Worm (Caenorhabditis elegans) whole organism, mixed stage, embryonic: ENCODE measurements around the gene T05C1.5.
A peak's percentile ranks its signal among the peaks of the same experiment; 100 is the strongest.

Experiments
- M03D4.4 ChIP-seq: sonication (generic microtip); optimal IDR thresholded peaks from 2 replicates; lab custom pipeline; 2017; ENCODE audit warnings: mild to moderate bottlenecking, missing genetic modification characterization, missing compliant biosample characterization
- bed-3 ChIP-seq: fragments of 200-800 bp; sonication (Bioruptor generic); optimal IDR thresholded peaks from 3 replicates; lab custom pipeline; 2018; ENCODE audit warnings: mild to moderate bottlenecking, missing genetic modification characterization, moderate library complexity, missing compliant biosample characterization
- blmp-1 ChIP-seq: fragments of 150-350 bp; optimal IDR thresholded peaks from 2 replicates; lab custom pipeline; 2014; ENCODE audit warnings: missing biosample characterization, missing genetic modification characterization
- ceh-83 ChIP-seq: fragments of 200-800 bp; sonication (Bioruptor generic); optimal IDR thresholded peaks from 2 replicates; lab custom pipeline; 2018; ENCODE audit warnings: mild to moderate bottlenecking, missing genetic modification characterization, missing compliant biosample characterization
- ces-1 ChIP-seq: fragments of 150-350 bp; optimal IDR thresholded peaks from 2 replicates; lab custom pipeline; 2014; ENCODE audit warnings: missing biosample characterization, missing genetic modification reagents, missing genetic modification characterization
- cnd-1 ChIP-seq: fragments of 200-800 bp; sonication (Bioruptor generic); optimal IDR thresholded peaks from 2 replicates; lab custom pipeline; 2018; ENCODE audit warnings: mild to moderate bottlenecking, missing genetic modification characterization, missing compliant biosample characterization
- drap-1 ChIP-seq: fragments of 200-800 bp; sonication (Bioruptor generic); optimal IDR thresholded peaks from 3 replicates; lab custom pipeline; 2018; ENCODE audit warnings: mild to moderate bottlenecking, missing genetic modification characterization, missing compliant biosample characterization
- elt-3 ChIP-seq: fragments of 150-350 bp; optimal IDR thresholded peaks from 2 replicates; lab custom pipeline; 2014; ENCODE audit warnings: missing biosample characterization, missing genetic modification characterization
- ham-2 ChIP-seq: fragments of 200-800 bp; sonication (Bioruptor generic); optimal IDR thresholded peaks from 2 replicates; lab custom pipeline; 2018; ENCODE audit warnings: mild to moderate bottlenecking, missing genetic modification characterization, missing compliant biosample characterization
- hlh-1 ChIP-seq: fragments of 150-350 bp; optimal IDR thresholded peaks from 2 replicates; lab custom pipeline; 2014; ENCODE audit warnings: missing biosample characterization, missing genetic modification reagents, missing genetic modification characterization
- lin-13 ChIP-seq: fragments of 150-350 bp; optimal IDR thresholded peaks from 2 replicates; lab custom pipeline; 2014; ENCODE audit warnings: missing biosample characterization, missing genetic modification characterization
- lin-32 ChIP-seq: fragments of 200-800 bp; sonication (Bioruptor generic); optimal IDR thresholded peaks from 2 replicates; lab custom pipeline; 2018; ENCODE audit warnings: mild to moderate bottlenecking, missing genetic modification characterization, missing compliant biosample characterization
- lsy-2 ChIP-seq: fragments of 150-350 bp; optimal IDR thresholded peaks from 2 replicates; lab custom pipeline; 2014; ENCODE audit warnings: missing biosample characterization, missing genetic modification characterization
- mep-1 ChIP-seq: fragments of 150-350 bp; optimal IDR thresholded peaks from 2 replicates; lab custom pipeline; 2017; ENCODE audit warnings: missing biosample characterization, missing genetic modification reagents, missing genetic modification characterization, inconsistent platforms
- mls-2 ChIP-seq: sonication (generic microtip); optimal IDR thresholded peaks from 2 replicates; lab custom pipeline; 2016; ENCODE audit warnings: mild to moderate bottlenecking, missing genetic modification characterization, moderate library complexity, missing compliant biosample characterization
- nhr-12 ChIP-seq: fragments of 150-350 bp; optimal IDR thresholded peaks from 2 replicates; lab custom pipeline; 2014; ENCODE audit warnings: missing biosample characterization, missing genetic modification characterization
- nhr-2 ChIP-seq: fragments of 150-350 bp; optimal IDR thresholded peaks from 2 replicates; lab custom pipeline; 2014; ENCODE audit warnings: missing biosample characterization, missing genetic modification characterization
- nhr-28 ChIP-seq: fragments of 150-350 bp; optimal IDR thresholded peaks from 2 replicates; lab custom pipeline; 2014; ENCODE audit warnings: missing biosample characterization, missing genetic modification characterization
- nhr-76 ChIP-seq: sonication (generic microtip); optimal IDR thresholded peaks from 2 replicates; lab custom pipeline; 2017; ENCODE audit warnings: missing biosample characterization, missing genetic modification characterization
- pha-4 ChIP-seq: fragments of 150-350 bp; optimal IDR thresholded peaks from 2 replicates; lab custom pipeline; 2018; ENCODE audit warnings: missing biosample characterization, missing genetic modification reagents, missing genetic modification characterization
- sem-2 ChIP-seq: fragments of 200-800 bp; sonication (Bioruptor generic); optimal IDR thresholded peaks from 2 replicates; lab custom pipeline; 2018; ENCODE audit warnings: mild to moderate bottlenecking, missing genetic modification characterization, missing compliant biosample characterization
- snpc-4 ChIP-seq: fragments of 150-350 bp; optimal IDR thresholded peaks from 2 replicates; lab custom pipeline; 2014; ENCODE audit warnings: missing biosample characterization, missing genetic modification characterization
- sptf-1 ChIP-seq: sonication (generic microtip); optimal IDR thresholded peaks from 2 replicates; lab custom pipeline; 2017; ENCODE audit warnings: mild to moderate bottlenecking, missing genetic modification characterization, moderate library complexity, missing compliant biosample characterization
- tbx-8 ChIP-seq: fragments of 200-800 bp; sonication (Bioruptor generic); optimal IDR thresholded peaks from 2 replicates; lab custom pipeline; 2018; ENCODE audit warnings: mild to moderate bottlenecking, missing genetic modification characterization, moderate library complexity, missing compliant biosample characterization
- unc-120 ChIP-seq: sonication (generic microtip); optimal IDR thresholded peaks from 2 replicates; lab custom pipeline; 2017; ENCODE audit warnings: missing genetic modification characterization, missing compliant biosample characterization; ENCODE audit not compliant: poor library complexity, severe bottlenecking
- unc-62 ChIP-seq: fragments of 150-350 bp; optimal IDR thresholded peaks from 2 replicates; lab custom pipeline; 2014; ENCODE audit warnings: missing biosample characterization, missing genetic modification reagents, missing genetic modification characterization

T05C1.5 gene

DNA sequence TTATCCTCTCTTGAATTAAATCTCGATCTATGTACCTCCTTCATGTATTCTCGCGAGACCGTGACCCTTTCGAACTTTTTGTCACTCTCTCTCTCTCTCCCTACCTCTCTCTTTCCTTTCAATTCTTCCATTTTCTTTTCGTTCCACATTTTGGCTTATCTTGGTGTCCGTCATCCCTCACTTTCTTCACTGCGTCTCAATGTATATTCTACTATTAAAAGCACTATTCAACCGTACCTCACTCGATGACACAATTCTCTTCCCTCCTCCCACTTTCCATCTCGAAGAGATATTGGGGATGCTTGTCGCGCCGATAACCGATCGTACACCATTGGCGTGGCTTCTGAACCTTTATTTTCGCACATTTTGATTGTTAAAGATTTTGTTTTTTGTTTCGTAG lies 20.1 kb upstream of the T05C1.5 start:
- TF ChIP-seq hlh-1 (no peak), blmp-1 (tag; lab: Kevin White, UChicago) (peak; percentile 66)

DNA sequence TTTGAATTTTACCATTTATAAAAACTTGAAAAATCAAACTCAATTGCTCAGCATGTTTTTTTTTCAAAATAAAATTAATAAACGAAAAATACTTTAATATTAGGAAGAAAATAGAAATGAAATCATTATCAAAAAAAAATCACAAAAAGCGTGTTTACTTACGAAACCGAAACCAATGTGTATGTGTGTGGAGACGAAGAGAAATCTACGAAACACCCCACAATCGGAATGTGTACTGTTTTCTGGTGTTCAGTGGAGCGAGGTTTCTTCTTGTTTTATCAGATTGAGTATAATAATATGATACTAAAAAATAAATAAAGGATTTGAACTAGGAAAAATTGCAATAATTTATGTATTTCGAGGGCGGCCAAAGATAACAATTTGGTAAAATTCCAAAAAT lies 17.0 kb upstream of the T05C1.5 start:
- TF ChIP-seq cnd-1 (tag; lab: Kevin White, UChicago) (no peak), nhr-12 (tag; lab: Kevin White, UChicago) (no peak), nhr-28 (tag; lab: Kevin White, UChicago) (no peak)

DNA sequence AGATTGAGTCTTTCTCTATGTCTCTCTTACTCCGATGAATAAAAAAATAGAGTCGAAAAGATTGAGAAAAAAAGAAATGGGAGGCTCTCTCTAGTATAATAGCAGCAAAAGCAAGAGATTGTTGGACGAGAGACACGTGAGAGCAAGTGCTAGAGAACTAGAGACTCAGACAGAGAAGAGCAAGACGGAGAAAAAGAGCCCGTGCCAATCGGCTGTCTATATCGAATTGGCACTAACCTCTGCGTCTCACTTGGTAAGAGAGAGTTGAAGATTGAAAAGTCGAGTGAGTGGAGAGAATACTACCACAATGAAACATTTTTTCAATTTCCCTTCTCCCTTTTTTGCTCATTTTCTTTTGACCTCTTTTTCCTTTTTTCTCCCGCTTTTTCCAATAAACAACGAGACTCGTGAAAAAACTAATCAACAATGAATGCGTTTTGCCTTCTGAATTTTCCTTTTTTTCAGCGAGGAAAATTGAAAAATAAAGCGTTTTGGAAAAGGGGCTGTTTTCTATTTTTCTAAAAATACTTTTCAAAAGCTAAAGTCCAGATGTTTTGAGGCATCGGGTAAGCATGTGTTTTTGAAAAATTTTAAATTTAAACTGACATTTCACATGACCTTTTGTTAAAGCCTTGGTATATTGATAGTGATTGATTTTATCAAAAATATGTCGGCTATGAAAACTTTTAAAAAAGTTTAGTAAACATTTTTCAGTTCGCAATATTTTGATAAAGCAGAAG lies 16.1 kb upstream of the T05C1.5 start:
- TF ChIP-seq lsy-2 (tag; lab: Kevin White, UChicago) (peak; percentile 17), ceh-83 (GFP tag; lab: Kevin White, UChicago) (no peak), bed-3 (no peak), hlh-1 (peak; percentile 86), unc-120 (tag; lab: Kevin White, UChicago) (peak; percentile 65), ces-1 (peak; percentile 85)

DNA sequence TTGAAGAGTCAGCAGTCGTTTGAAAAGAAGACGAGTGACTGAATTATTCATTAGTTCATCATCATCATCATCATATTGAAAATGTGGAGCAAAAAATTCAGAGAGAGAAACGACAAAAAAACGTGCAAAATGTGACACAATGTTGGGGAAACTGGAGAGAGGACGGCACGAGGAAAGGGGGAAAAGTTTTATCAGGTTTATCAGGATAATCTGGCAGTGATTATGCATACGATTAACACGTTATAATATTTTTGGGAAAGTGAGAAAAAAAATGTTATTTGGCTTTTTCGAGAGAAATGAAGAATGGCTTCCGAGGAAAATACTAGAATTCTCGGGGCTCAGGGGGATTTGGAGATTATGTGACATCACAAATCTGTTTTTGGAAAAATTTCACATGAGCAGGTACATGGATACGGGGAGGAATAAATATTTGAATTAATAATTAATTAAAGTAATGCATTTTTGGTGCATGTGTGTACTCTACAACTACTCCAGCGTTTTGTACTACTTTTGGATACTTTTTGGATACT lies 14.5 kb upstream of the T05C1.5 start, which contains the start of gene camt-1:
Gene camt-1 (minus strand): TSS at position 51 of the 530 bp plus-strand sequence.
- TF ChIP-seq pha-4 (tag; lab: Kevin White, UChicago) (no peak), drap-1 (GFP tag; lab: Kevin White, UChicago) (no peak), unc-120 (tag; lab: Kevin White, UChicago) (no peak), blmp-1 (tag; lab: Kevin White, UChicago) (no peak), elt-3 (no peak), nhr-28 (tag; lab: Kevin White, UChicago) (no peak)

DNA sequence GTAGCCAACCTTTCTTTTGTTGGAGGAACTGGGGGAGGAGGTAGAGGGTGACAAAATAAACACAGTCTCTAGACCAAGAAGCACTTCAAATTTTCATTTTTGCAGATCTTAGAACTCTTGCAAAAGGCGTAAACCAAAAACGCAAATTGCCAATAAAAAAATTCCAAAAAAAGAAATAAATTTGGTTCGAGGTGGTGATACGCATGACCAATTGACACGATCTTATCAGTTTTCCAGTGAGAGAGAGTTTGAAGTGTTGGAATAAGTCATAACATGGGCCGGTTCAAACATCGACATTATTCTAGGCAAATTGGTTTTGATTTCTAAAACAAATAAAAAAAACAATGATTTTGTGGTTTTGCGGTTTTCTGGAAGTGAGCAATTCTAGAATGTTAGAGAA lies 5.2 kb upstream of the T05C1.5 start:
- no peak for TF ChIP-seq unc-62 (GFP tag; lab: Kevin White, UChicago)
- TF ChIP-seq nhr-2 (tag; lab: Kevin White, UChicago), result no peak
- TF ChIP-seq ceh-83 (GFP tag; lab: Kevin White, UChicago), result no peak
- no peak for TF ChIP-seq sem-2 (GFP tag; lab: Kevin White, UChicago)
- no peak for TF ChIP-seq sptf-1 (tag; lab: Kevin White, UChicago)
- no peak for TF ChIP-seq unc-120 (tag; lab: Kevin White, UChicago)
- TF ChIP-seq pha-4 (tag; lab: Kevin White, UChicago), result no peak
- no peak for TF ChIP-seq ham-2
- TF ChIP-seq mls-2 (tag; lab: Kevin White, UChicago), result no peak
- no peak for TF ChIP-seq nhr-12 (tag; lab: Kevin White, UChicago)
- no peak for TF ChIP-seq lin-32
- no peak for TF ChIP-seq snpc-4
- no peak for TF ChIP-seq hlh-1
- no peak for TF ChIP-seq nhr-28 (tag; lab: Kevin White, UChicago)
- no peak for TF ChIP-seq tbx-8 (GFP tag; lab: Kevin White, UChicago)
- no peak for TF ChIP-seq lin-13 (tag; lab: Kevin White, UChicago)
- TF ChIP-seq M03D4.4 (tag; lab: Kevin White, UChicago), result no peak

DNA sequence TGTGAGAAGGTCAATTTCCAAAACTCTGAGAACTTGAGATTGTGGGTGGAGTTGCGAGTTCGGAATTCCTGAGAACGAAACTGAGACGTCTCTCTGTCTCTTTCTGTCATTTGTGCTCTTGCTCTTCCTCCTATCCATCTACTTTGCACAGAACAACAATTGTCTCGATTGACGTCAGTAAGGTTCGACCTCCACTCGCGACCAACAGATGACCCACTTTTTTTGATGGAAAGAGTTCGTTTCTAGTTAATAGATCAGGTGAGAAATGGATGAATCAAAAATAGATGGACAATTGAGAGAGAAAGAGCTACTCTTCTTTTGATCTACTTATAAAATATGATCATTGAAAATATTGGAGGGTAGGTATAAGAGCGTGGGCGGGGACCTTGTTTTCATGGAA lies 3.9 kb upstream of the T05C1.5 start:
- TF ChIP-seq nhr-76 (tag; lab: Kevin White, UChicago) (no peak), hlh-1 (peak; percentile 87)
- TF ChIP-seq, all 35 proteins: peak for 1

DNA sequence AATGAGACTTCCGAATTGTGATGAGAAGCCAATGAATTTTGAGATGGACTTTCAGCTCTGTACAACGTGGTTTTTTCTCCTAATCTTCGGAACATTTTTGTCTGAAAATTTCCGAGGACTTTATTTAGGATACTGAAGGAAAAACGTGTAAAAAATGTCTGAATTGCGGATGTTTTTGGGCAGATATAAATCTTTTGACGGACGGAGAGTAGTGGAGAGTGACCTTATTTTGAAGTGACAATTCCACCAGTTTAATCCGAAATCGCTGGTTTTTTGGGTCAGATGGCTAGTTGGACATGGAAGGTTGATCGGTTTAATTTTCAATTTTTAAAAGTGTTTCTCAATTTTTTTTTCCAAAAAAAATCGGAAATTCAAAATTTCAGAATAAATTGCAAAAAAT lies 1.3 kb downstream of the T05C1.5 start, which contains the start of gene T05C1.3:
Gene T05C1.3 (minus strand): TSS at position 101 of the 400 bp plus-strand sequence.
- TF ChIP-seq mep-1 (tag; lab: Kevin White, UChicago) (no peak), snpc-4 (no peak), lin-32 (no peak)
